Fruit fly (Drosophila melanogaster): Measurements from ENCODE around the gene CG32086.

CG32086 gene

DNA sequence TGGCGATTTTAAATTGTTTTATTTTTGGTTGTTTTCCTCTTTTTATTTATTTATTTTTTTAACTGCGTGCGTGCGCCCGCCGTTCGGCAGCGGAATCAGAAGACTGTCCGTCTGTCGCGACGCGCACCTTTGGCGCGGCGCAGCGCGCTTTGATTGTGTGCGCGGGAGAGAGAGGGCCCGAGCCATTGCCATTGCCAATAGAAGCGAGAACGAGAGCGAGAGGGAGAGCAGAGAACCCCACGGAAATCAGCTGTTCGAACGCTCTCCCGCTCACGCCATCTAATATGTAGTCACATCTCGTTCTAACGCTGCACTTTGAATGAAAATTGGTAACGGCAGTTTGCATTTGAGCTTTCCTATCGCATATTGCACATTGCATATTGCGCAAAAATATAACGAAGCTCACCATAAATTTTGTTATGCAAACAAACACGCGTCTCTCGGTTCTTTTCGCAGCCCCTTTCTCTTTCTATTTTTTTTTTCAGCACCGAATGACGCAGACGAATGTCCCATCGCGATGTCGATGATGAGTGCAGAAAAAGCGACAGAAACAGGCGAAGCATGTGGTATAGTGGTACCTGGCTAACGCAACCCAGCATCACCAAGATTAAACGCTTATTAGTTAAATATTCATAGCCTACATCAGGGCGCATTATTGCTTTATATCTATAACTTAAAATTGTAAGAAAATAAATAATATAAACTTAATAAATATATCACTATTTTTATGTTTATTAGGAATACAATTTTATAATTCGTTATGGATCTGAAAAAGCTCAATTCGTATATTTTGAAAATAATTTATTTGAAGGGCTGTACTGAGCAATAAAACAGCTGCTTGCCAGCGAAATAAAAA lies 49.2 kb downstream of the CG32086 start (continued):
- TF ChIP-seq PHDP (tag; optimal IDR thresholded peaks at IDR 0.05) (peak; percentile 49), grau (tag; optimal IDR thresholded peaks at IDR 0.05) (peak; percentile 88), CG13424 (tag; optimal IDR thresholded peaks at IDR 0.05) (peak; percentile 27), Pdp1 (GFP tag; optimal IDR thresholded peaks at IDR 0.05) (peak in 1 of 2 experiments; percentile 62), bab2 (GFP tag; optimal IDR thresholded peaks at IDR 0.05) (no peak), abd-A (tag; optimal IDR thresholded peaks at IDR 0.05) (no peak), onecut (GFP tag; IDR thresholded peaks at IDR 0.05) (no peak), Dip3 (GFP tag; optimal IDR thresholded peaks at IDR 0.05) (no peak), NC2α (GFP tag; optimal IDR thresholded peaks at IDR 0.05) (no peak), CG2116 (GFP tag; optimal IDR thresholded peaks at IDR 0.05) (no peak), gem (tag; optimal IDR thresholded peaks at IDR 0.05) (peak; percentile 61), p53 (GFP tag; optimal IDR thresholded peaks at IDR 0.05) (no peak), CG10543 (GFP tag; optimal IDR thresholded peaks at IDR 0.05) (peak; percentile 55), mam (GFP tag; optimal IDR thresholded peaks at IDR 0.05) (no peak), gro (GFP tag; optimal IDR thresholded peaks at IDR 0.05) (no peak), az2 (GFP tag; optimal IDR thresholded peaks at IDR 0.05) (peak; percentile 21), wor (GFP tag; IDR thresholded peaks at IDR 0.05) (no peak), CG14050 (GFP tag; IDR thresholded peaks at IDR 0.05) (no peak), CG8944 (GFP tag; optimal IDR thresholded peaks at IDR 0.05) (no peak), CG9817 (tag; optimal IDR thresholded peaks at IDR 0.05) (no peak), CG3163 (GFP tag; optimal IDR thresholded peaks at IDR 0.05) (no peak), CG32532 (GFP tag; IDR thresholded peaks at IDR 0.05) (peak; percentile 39), CHES-1-like (GFP tag; optimal IDR thresholded peaks at IDR 0.05) (no peak), CG4424 (GFP tag; optimal IDR thresholded peaks at IDR 0.05) (no peak), MTF-1 (GFP tag; optimal IDR thresholded peaks at IDR 0.05; ENCODE audit: borderline replicate concordance) (peak; percentile 40), CG1529 (GFP tag; optimal IDR thresholded peaks at IDR 0.05) (no peak), gsb (GFP tag; IDR thresholded peaks at IDR 0.05) (no peak), GATAe (GFP tag; conservative IDR thresholded peaks at IDR 0.05) (no peak), CG10321 (GFP tag; IDR thresholded peaks at IDR 0.05) (peak; percentile 65; the same call in 1 of the 2 replicates), CG31365 (tag; optimal IDR thresholded peaks at IDR 0.05) (no peak), slbo (GFP tag; IDR thresholded peaks at IDR 0.05) (peak; percentile 50; the same call in 1 of the 2 replicates), CG6791 (GFP tag; IDR thresholded peaks at IDR 0.05; ENCODE audit: partially characterized antibody) (peak; percentile 58; the same call in 2 of the 3 replicates), sim (GFP tag; IDR thresholded peaks at IDR 0.05) (no peak), Deaf1 (tag; optimal IDR thresholded peaks at IDR 0.05) (peak; percentile 29), CG1647 (GFP tag; optimal IDR thresholded peaks at IDR 0.05) (no peak), CG15479 (GFP tag; optimal IDR thresholded peaks at IDR 0.05) (no peak), Fer2 (tag; optimal IDR thresholded peaks at IDR 0.05) (no peak), pnt (GFP tag; optimal IDR thresholded peaks at IDR 0.05) (no peak), ftz-f1 (GFP tag; optimal IDR thresholded peaks at IDR 0.05) (peak; percentile 53), CG18764 (GFP tag; optimal IDR thresholded peaks at IDR 0.05) (no peak), CkIIα-i1 (GFP tag; IDR thresholded peaks at IDR 0.05) (no peak), CTCF (GFP tag; optimal IDR thresholded peaks at IDR 0.05) (no peak), pan (optimal IDR thresholded peaks at IDR 0.05) (no peak), pan (GFP tag; optimal IDR thresholded peaks at IDR 0.05 in 1 of 2, IDR thresholded peaks at IDR 0.05 in 1 of 2) (peak in 1 of 2 experiments; percentile 33), HLH3B (GFP tag; IDR thresholded peaks at IDR 0.05) (no peak), CG11504 (tag; optimal IDR thresholded peaks at IDR 0.05) (peak; percentile 17), CG11695 (GFP tag; IDR thresholded peaks at IDR 0.05) (peak; percentile 85), Sin3A (optimal IDR thresholded peaks at IDR 0.05) (no peak), Dek (tag; optimal IDR thresholded peaks at IDR 0.05) (peak; percentile 16), NC2β (GFP tag; optimal IDR thresholded peaks at IDR 0.05) (no peak), CG18011 (GFP tag; optimal IDR thresholded peaks at IDR 0.05) (no peak)
